Fruit fly (Drosophila melanogaster) whole organism, embryonic: ENCODE data around the gene CG6231.
A peak's percentile ranks its signal among the peaks of the same experiment; 100 is the strongest.

ENCODE experiments used
- Atf-2 ChIP-seq: fragments of 200-800 bp; sonication (Bioruptor generic); optimal IDR thresholded peaks from 2 replicates; lab custom pipeline; 2016; ENCODE audit warnings: missing biosample characterization, missing genetic modification characterization
- CG10147 ChIP-seq: fragments of 200-800 bp; sonication (Bioruptor generic); optimal IDR thresholded peaks from 2 replicates; lab custom pipeline; 2019; ENCODE audit warnings: missing biosample characterization, mild to moderate bottlenecking, missing genetic modification characterization, moderate library complexity
- CG10274 ChIP-seq: fragments of 200-800 bp; sonication (Bioruptor generic); optimal IDR thresholded peaks from 3 replicates; lab custom pipeline; 2017; ENCODE audit warnings: missing biosample characterization, mild to moderate bottlenecking, missing genetic modification characterization
- CG11560 ChIP-seq: fragments of 200-800 bp; sonication (Bioruptor generic); IDR thresholded peaks from 3 replicates; pipeline ENCODE4 v1.3.6; 2022; ENCODE audit warnings: missing biosample characterization, missing genetic modification characterization
- CG12219 ChIP-seq: fragments of 200-800 bp; sonication (Bioruptor generic); optimal IDR thresholded peaks from 3 replicates; lab custom pipeline; 2018; ENCODE audit warnings: missing biosample characterization, mild to moderate bottlenecking, missing genetic modification characterization
- CG12659 ChIP-seq: fragments of 200-800 bp; sonication (Bioruptor generic); optimal IDR thresholded peaks from 3 replicates; lab custom pipeline; 2017; ENCODE audit warnings: mild to moderate bottlenecking, missing biosample characterization, missing genetic modification reagents, missing genetic modification characterization
- CG1529 ChIP-seq: fragments of 200-800 bp; sonication (Bioruptor generic); optimal IDR thresholded peaks from 3 replicates; lab custom pipeline; 2018; ENCODE audit warnings: missing biosample characterization, missing genetic modification characterization
- CG1602 ChIP-seq: fragments of 200-800 bp; sonication (Bioruptor generic); optimal IDR thresholded peaks from 3 replicates; lab custom pipeline; 2016; ENCODE audit warnings: missing biosample characterization, missing genetic modification characterization
- CG2199 ChIP-seq: fragments of 200-800 bp; sonication (Bioruptor generic); IDR thresholded peaks from 3 replicates; pipeline ENCODE4 v1.3.6; 2022; ENCODE audit warnings: missing biosample characterization, missing genetic modification characterization
- CG2202 ChIP-seq: fragments of 200-800 bp; sonication (Bioruptor generic); optimal IDR thresholded peaks from 2 replicates; lab custom pipeline; 2018; ENCODE audit warnings: missing biosample characterization, mild to moderate bottlenecking, missing genetic modification characterization
- CG3065 ChIP-seq: fragments of 200-800 bp; sonication (Bioruptor generic); optimal IDR thresholded peaks from 2 replicates; lab custom pipeline; 2016; ENCODE audit warnings: missing biosample characterization, missing genetic modification characterization
- CG34376 ChIP-seq: fragments of 200-800 bp; sonication (Bioruptor generic); optimal IDR thresholded peaks from 2 replicates; lab custom pipeline; 2018; ENCODE audit warnings: missing biosample characterization, mild to moderate bottlenecking, missing genetic modification characterization
- CG4328 ChIP-seq: fragments of 200-800 bp; sonication (Bioruptor generic); optimal IDR thresholded peaks from 3 replicates; lab custom pipeline; 2017; ENCODE audit warnings: missing biosample characterization, missing genetic modification reagents, missing genetic modification characterization
- CG5245 ChIP-seq: fragments of 200-800 bp; sonication (Bioruptor generic); optimal IDR thresholded peaks from 3 replicates; lab custom pipeline; 2016; ENCODE audit warnings: missing biosample characterization, missing genetic modification characterization
- CG6175 ChIP-seq: fragments of 200-800 bp; sonication (Bioruptor generic); IDR thresholded peaks from 3 replicates; pipeline ENCODE4 v1.3.6; 2022; ENCODE audit warnings: missing biosample characterization, missing genetic modification characterization
- CG6765 ChIP-seq: fragments of 200-800 bp; sonication (Bioruptor generic); optimal IDR thresholded peaks from 3 replicates; lab custom pipeline; 2017; ENCODE audit warnings: missing biosample characterization, mild to moderate bottlenecking, missing genetic modification characterization
- CHES-1-like ChIP-seq: fragments of 200-800 bp; sonication (Bioruptor generic); optimal IDR thresholded peaks from 2 replicates; lab custom pipeline; 2016; ENCODE audit warnings: missing biosample characterization, missing genetic modification characterization
- CoRest ChIP-seq: fragments of 200-800 bp; sonication (Bioruptor generic); optimal IDR thresholded peaks from 3 replicates; lab custom pipeline; 2018; ENCODE audit warnings: missing biosample characterization, mild to moderate bottlenecking, missing genetic modification characterization, moderate library complexity
- Dfd ChIP-seq, 2 experiments: fragments of >200 bp; optimal IDR thresholded peaks; 2 replicates each; lab custom pipeline; 2017; ENCODE audit warnings: missing biosample characterization in 2 of 2, missing genetic modification characterization in 2 of 2
- Dip2 ChIP-seq: fragments of 200-800 bp; sonication (Bioruptor generic); IDR thresholded peaks from 2 replicates; pipeline ENCODE4 v1.3.6; 2022; ENCODE audit warnings: missing biosample characterization, missing genetic modification characterization
- Drgx ChIP-seq: fragments of 200-800 bp; sonication (Bioruptor generic); IDR thresholded peaks from 2 replicates; pipeline ENCODE4 v1.3.6; 2022; ENCODE audit warnings: missing biosample characterization, missing genetic modification characterization
- Ets65A ChIP-seq: fragments of 200-800 bp; sonication (Bioruptor generic); peaks from one replicate; lab custom pipeline; 2016; ENCODE audit warnings: missing biosample characterization, missing genetic modification characterization
- Fer2 ChIP-seq: fragments of 200-800 bp; sonication (Bioruptor generic); optimal IDR thresholded peaks from 2 replicates; lab custom pipeline; 2018; ENCODE audit warnings: missing biosample characterization, mild to moderate bottlenecking, missing genetic modification characterization, moderate library complexity
- Gsc ChIP-seq: fragments of 200-800 bp; sonication (Bioruptor generic); IDR thresholded peaks from 2 replicates; pipeline ENCODE4 v1.3.6; 2022; ENCODE audit warnings: missing biosample characterization, missing genetic modification characterization
- H15 ChIP-seq: fragments of 200-800 bp; sonication (Bioruptor generic); IDR thresholded peaks from 3 replicates; pipeline ENCODE4 v1.3.6; 2022; ENCODE audit warnings: missing biosample characterization, missing genetic modification characterization
- Lpt ChIP-seq: fragments of >200 bp; optimal IDR thresholded peaks from 2 replicates; lab custom pipeline; 2018; ENCODE audit warnings: missing biosample characterization, missing genetic modification characterization
- MESR4 ChIP-seq: fragments of 200-800 bp; sonication (Bioruptor generic); optimal IDR thresholded peaks from 2 replicates; lab custom pipeline; 2018; ENCODE audit warnings: missing biosample characterization, mild to moderate bottlenecking, missing genetic modification characterization, moderate library complexity
- Myb ChIP-seq: fragments of 200-800 bp; sonication (Bioruptor generic); optimal IDR thresholded peaks from 2 replicates; lab custom pipeline; 2016; ENCODE audit warnings: missing biosample characterization, missing genetic modification characterization
- Oli ChIP-seq: fragments of 200-800 bp; sonication (Bioruptor generic); optimal IDR thresholded peaks from 2 replicates; lab custom pipeline; 2018; ENCODE audit warnings: missing biosample characterization, mild to moderate bottlenecking, missing genetic modification characterization, moderate library complexity
- Rx ChIP-seq: fragments of 200-800 bp; sonication (Bioruptor generic); IDR thresholded peaks from 2 replicates; pipeline ENCODE4 v1.3.6; 2022; ENCODE audit warnings: missing biosample characterization, missing genetic modification characterization
- Trl ChIP-seq, 3 experiments: fragments of >200 bp in 2 of 3; fragments of 200-800 bp in 1 of 3; sonication (Bioruptor generic) in 1 of 3; optimal IDR thresholded peaks; 2 replicates in 1 of 3; 3 replicates in 2 of 3; lab custom pipeline; 2016 to 2017; ENCODE audit warnings: missing biosample characterization in 1 of 3, missing genetic modification characterization in 1 of 3
- Xbp1 ChIP-seq: fragments of 200-800 bp; sonication (Bioruptor generic); optimal IDR thresholded peaks from 3 replicates; lab custom pipeline; 2016; ENCODE audit warnings: missing biosample characterization, mild to moderate bottlenecking, missing genetic modification characterization
- al ChIP-seq: fragments of 200-800 bp; sonication (Bioruptor generic); IDR thresholded peaks from 2 replicates; pipeline ENCODE4 v1.3.6; 2022; ENCODE audit warnings: missing biosample characterization, missing genetic modification characterization
- ara ChIP-seq: fragments of 200-800 bp; sonication (Bioruptor generic); IDR thresholded peaks from 2 replicates; pipeline ENCODE4 v1.3.6; 2022; ENCODE audit warnings: missing biosample characterization, missing genetic modification characterization
- cato ChIP-seq: fragments of 200-800 bp; sonication (Bioruptor generic); optimal IDR thresholded peaks from 2 replicates; lab custom pipeline; 2016; ENCODE audit warnings: missing biosample characterization, missing genetic modification characterization, borderline replicate concordance
- chif ChIP-seq, 2 experiments: fragments of 200-800 bp; sonication (Bioruptor generic); optimal IDR thresholded peaks; 3 replicates each; lab custom pipeline; 2016; ENCODE audit warnings: missing biosample characterization in 2 of 2, missing genetic modification characterization in 2 of 2
- chm ChIP-seq: fragments of 200-800 bp; sonication (Bioruptor generic); IDR thresholded peaks from 2 replicates; pipeline ENCODE4 v1.3.6; 2022; ENCODE audit warnings: missing biosample characterization, missing genetic modification characterization
- crp ChIP-seq, 2 experiments: fragments of 200-800 bp; sonication (Bioruptor generic); optimal IDR thresholded peaks; 2 replicates in 1 of 2; 3 replicates in 1 of 2; lab custom pipeline; 2017; ENCODE audit warnings: missing biosample characterization in 2 of 2, missing genetic modification characterization in 2 of 2, mild to moderate bottlenecking in 1 of 2, moderate library complexity in 1 of 2
- dimm ChIP-seq: fragments of 200-800 bp; sonication (Bioruptor generic); IDR thresholded peaks from 2 replicates; pipeline ENCODE4 v1.3.6; 2022; ENCODE audit warnings: missing biosample characterization, missing genetic modification characterization
- en ChIP-seq: fragments of 200-800 bp; sonication (Bioruptor generic); optimal IDR thresholded peaks from 2 replicates; lab custom pipeline; 2016; ENCODE audit warnings: missing biosample characterization, missing genetic modification characterization
- exex ChIP-seq: fragments of 200-800 bp; sonication (Bioruptor generic); optimal IDR thresholded peaks from 4 replicates; lab custom pipeline; 2018; ENCODE audit warnings: missing biosample characterization, mild to moderate bottlenecking, missing genetic modification characterization, moderate library complexity
- gcm2 ChIP-seq: fragments of 200-800 bp; sonication (Bioruptor generic); optimal IDR thresholded peaks from 2 replicates; lab custom pipeline; 2016; ENCODE audit warnings: missing biosample characterization, missing genetic modification characterization
- kni ChIP-seq: fragments of 200-800 bp; sonication (Bioruptor generic); optimal IDR thresholded peaks from 3 replicates; lab custom pipeline; 2017; ENCODE audit warnings: mild to moderate bottlenecking, missing biosample characterization, missing genetic modification reagents, missing genetic modification characterization
- maf-S ChIP-seq: fragments of 200-800 bp; sonication (Bioruptor generic); optimal IDR thresholded peaks from 2 replicates; lab custom pipeline; 2016; ENCODE audit warnings: missing biosample characterization, missing genetic modification characterization
- nmo ChIP-seq: fragments of 200-800 bp; sonication (Bioruptor generic); optimal IDR thresholded peaks from 2 replicates; lab custom pipeline; 2018; ENCODE audit warnings: missing biosample characterization, mild to moderate bottlenecking, missing genetic modification characterization, moderate library complexity
- p53 ChIP-seq: fragments of 200-800 bp; sonication (Bioruptor generic); optimal IDR thresholded peaks from 2 replicates; lab custom pipeline; 2016; ENCODE audit warnings: missing biosample characterization, missing genetic modification characterization
- sc ChIP-seq, 3 experiments: fragments of >200 bp in 2 of 3; fragments of 200-800 bp in 1 of 3; sonication (Bioruptor generic) in 1 of 3; optimal IDR thresholded peaks; 2 replicates in 2 of 3; 3 replicates in 1 of 3; lab custom pipeline; 2017; ENCODE audit warnings: mild to moderate bottlenecking in 1 of 3, missing biosample characterization in 1 of 3, missing genetic modification characterization in 1 of 3, missing genetic modification reagents in 1 of 3
- slou ChIP-seq: fragments of 200-800 bp; sonication (Bioruptor generic); optimal IDR thresholded peaks from 3 replicates; lab custom pipeline; 2016; ENCODE audit warnings: missing biosample characterization, missing genetic modification characterization
- tgo ChIP-seq: fragments of 200-800 bp; sonication (Bioruptor generic); IDR thresholded peaks from 3 replicates; pipeline ENCODE4 v1.3.6; 2022; ENCODE audit warnings: missing biosample characterization, missing genetic modification characterization
- wek ChIP-seq: fragments of 200-800 bp; sonication (Bioruptor generic); optimal IDR thresholded peaks from 3 replicates; lab custom pipeline; 2018; ENCODE audit warnings: missing biosample characterization, mild to moderate bottlenecking, missing genetic modification characterization, moderate library complexity

CG6231 gene

DNA sequence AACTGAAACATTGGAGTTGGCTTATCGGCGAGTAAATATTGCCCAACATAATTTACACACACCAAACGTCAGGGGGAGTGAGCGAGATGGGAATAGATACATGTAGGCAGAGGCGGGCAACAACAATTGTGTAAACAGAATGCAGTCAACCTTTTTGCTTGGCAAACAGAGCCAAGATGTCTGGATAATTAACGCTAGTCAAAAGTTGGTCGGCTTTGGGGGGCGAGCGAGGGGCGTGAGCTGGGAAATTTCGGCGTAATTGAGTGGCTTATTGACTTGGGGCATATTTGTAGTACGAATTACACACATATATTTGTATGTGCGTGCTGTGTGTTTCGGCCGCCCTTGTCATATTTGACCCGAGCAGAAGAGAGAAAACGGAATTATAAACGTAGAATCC, 47.7 kb downstream of the CG6231 start (continued):
- TF ChIP-seq p53 (GFP tag; lab: Kevin White, UChicago) (peak; percentile 90), Atf-2 (GFP tag; lab: Kevin White, UChicago) (peak; percentile 44), Ets65A (peak; percentile 74), CG12659 (GFP tag; lab: Kevin White, UChicago) (peak; percentile 80), ara (peak; percentile 82), en (GFP tag; lab: Kevin White, UChicago) (peak; percentile 76), Oli (peak; percentile 68), kni (GFP tag; lab: Kevin White, UChicago) (peak; percentile 99), sc (optimal IDR thresholded peaks at IDR 0.05; lab: Kevin White, UChicago) (no peak), sc (GFP tag; optimal IDR thresholded peaks at IDR 0.05; lab: Kevin White, UChicago) (peak; percentile 92), chif (GFP tag; optimal IDR thresholded peaks at IDR 0.05; lab: Kevin White, UChicago) (peak; percentile 77 to 81), Dip2 (GFP tag; lab: Robert Waterston, UW) (no peak), CHES-1-like (GFP tag; lab: Kevin White, UChicago) (peak; percentile 77), CG1529 (GFP tag; lab: Kevin White, UChicago) (peak; percentile 91), CG10274 (peak; percentile 53), dimm (GFP tag; lab: Robert Waterston, UW) (peak; percentile 9; the same call in 1 of the 2 replicates), CoRest (peak; percentile 81), CG6765 (peak; percentile 77), H15 (GFP tag; lab: Robert Waterston, UW) (peak; percentile 64; the same call in 1 of the 3 replicates), Gsc (no peak), Xbp1 (GFP tag; lab: Kevin White, UChicago) (peak; percentile 51), Fer2 (tag; lab: Kevin White, UChicago) (peak; percentile 55), CG6175 (GFP tag; lab: Robert Waterston, UW) (no peak), wek (GFP tag; lab: Kevin White, UChicago) (peak; percentile 93), Dfd (GFP tag; optimal IDR thresholded peaks at IDR 0.05; lab: Kevin White, UChicago) (no peak), CG3065 (GFP tag; lab: Kevin White, UChicago) (peak; percentile 81), MESR4 (peak; percentile 26), CG10147 (GFP tag; lab: Kevin White, UChicago) (peak; percentile 56), tgo (GFP tag; lab: Robert Waterston, UW) (peak; percentile 40; the same call in 2 of the 3 replicates), al (GFP tag; lab: Robert Waterston, UW) (no peak), Rx (GFP tag; lab: Robert Waterston, UW) (peak; percentile 35; the same call in 1 of the 2 replicates), gcm2 (GFP tag; lab: Kevin White, UChicago) (peak; percentile 76), CG12219 (GFP tag; lab: Kevin White, UChicago) (peak; percentile 89), CG11560 (tag; lab: Robert Waterston, UW) (no peak), Lpt (no peak), CG2199 (GFP tag; lab: Robert Waterston, UW) (peak; percentile 64; the same call in 1 of the 3 replicates), Trl (optimal IDR thresholded peaks at IDR 0.05; lab: Kevin White, UChicago) (no peak), Trl (GFP tag; optimal IDR thresholded peaks at IDR 0.05; lab: Kevin White, UChicago) (peak; percentile 87), Myb (peak; percentile 25), maf-S (GFP tag; lab: Kevin White, UChicago) (peak; percentile 62), cato (GFP tag; lab: Kevin White, UChicago) (peak; percentile 74), CG4328 (peak; percentile 92), CG2202 (tag; lab: Kevin White, UChicago) (peak; percentile 96), CG1602 (GFP tag; lab: Kevin White, UChicago) (peak; percentile 81), nmo (GFP tag; lab: Kevin White, UChicago) (peak; percentile 53), CG5245 (peak; percentile 45), slou (peak; percentile 24), exex (no peak), crp (GFP tag; optimal IDR thresholded peaks at IDR 0.05; lab: Kevin White, UChicago) (peak in 1 of 2 experiments; percentile 6), chm (GFP tag; lab: Robert Waterston, UW) (peak; percentile 84), Drgx (GFP tag; lab: Robert Waterston, UW) (no peak), CG34376 (GFP tag; lab: Kevin White, UChicago) (peak; percentile 50)
